Fruit fly (Drosophila melanogaster): ENCODE results near the gene RpL36A.

RpL36A gene

dm6 chr2L:8086736-8087467 lies 44.2 kb upstream of the RpL36A start (continued):
- TF ChIP-seq E2f2 (GFP tag; IDR thresholded peaks at IDR 0.05), result no peak; the same call in 1 of the 2 replicates
- no peak for TF ChIP-seq tin (GFP tag; optimal IDR thresholded peaks at IDR 0.05)
- TF ChIP-seq Oli (tag; optimal IDR thresholded peaks at IDR 0.05), result peak; percentile 38
- TF ChIP-seq CG11695 (GFP tag; IDR thresholded peaks at IDR 0.05), result 0 out of 3 replicates have a peak, but pooled peaks have one; percentile 10
- no peak for TF ChIP-seq CG8281 (tag; optimal IDR thresholded peaks at IDR 0.05)
- peak; percentile 36 for TF ChIP-seq CG15269 (tag; optimal IDR thresholded peaks at IDR 0.05)
- peak; percentile 12 for TF ChIP-seq CG18619 (GFP tag; optimal IDR thresholded peaks at IDR 0.05)
- TF ChIP-seq CG2678 (tag; optimal IDR thresholded peaks at IDR 0.05), result peak; percentile 36
- TF ChIP-seq CG10462 (GFP tag; optimal IDR thresholded peaks at IDR 0.05), result no peak
- TF ChIP-seq rib (GFP tag; IDR thresholded peaks at IDR 0.05), result 0 out of 2 replicates have a peak, but pooled peaks have one; percentile 59
- peak; percentile 15 for TF ChIP-seq Ssrp (tag; optimal IDR thresholded peaks at IDR 0.05)
- no peak for TF ChIP-seq D19B (GFP tag; optimal IDR thresholded peaks at IDR 0.05)
- no peak for TF ChIP-seq CG30403 (GFP tag; optimal IDR thresholded peaks at IDR 0.05)
- peak; percentile 65 for TF ChIP-seq row (GFP tag; IDR thresholded peaks at IDR 0.05)
- no peak for TF ChIP-seq CG8359 (GFP tag; optimal IDR thresholded peaks at IDR 0.05; ENCODE audit: borderline replicate concordance)
- TF ChIP-seq CG10274 (GFP tag; optimal IDR thresholded peaks at IDR 0.05), result no peak
- no peak for TF ChIP-seq Dref (GFP tag; IDR thresholded peaks at IDR 0.05)

dm6 chr2L:8085466-8086164 lies 42.9 kb upstream of the RpL36A start:
- TF ChIP-seq fru (optimal IDR thresholded peaks at IDR 0.05) (no peak), cg (GFP tag; optimal IDR thresholded peaks at IDR 0.05) (peak; percentile 54), Opbp (GFP tag; IDR thresholded peaks at IDR 0.05; ENCODE audit: partially characterized antibody) (0 out of 3 replicates have a peak, but pooled peaks have one; percentile 18), CG9932 (GFP tag; IDR thresholded peaks at IDR 0.05) (0 out of 2 replicates have a peak, but pooled peaks have one; percentile 10), CkIIα-i1 (GFP tag; IDR thresholded peaks at IDR 0.05) (no peak), CG34224 (GFP tag; IDR thresholded peaks at IDR 0.05; ENCODE audit: partially characterized antibody) (0 out of 3 replicates have a peak, but pooled peaks have one; percentile 14), E2f1 (GFP tag; IDR thresholded peaks at IDR 0.05) (no peak), CG13424 (tag; optimal IDR thresholded peaks at IDR 0.05) (no peak), schlank (tag; optimal IDR thresholded peaks at IDR 0.05) (no peak), Med (GFP tag) (peak; percentile 61), abd-A (tag; optimal IDR thresholded peaks at IDR 0.05) (peak; percentile 46), kay (GFP tag; optimal IDR thresholded peaks at IDR 0.05) (peak; percentile 15), Dfd (GFP tag; optimal IDR thresholded peaks at IDR 0.05) (no peak), crol (GFP tag; IDR thresholded peaks at IDR 0.05) (peak; percentile 83), CG12659 (GFP tag; optimal IDR thresholded peaks at IDR 0.05) (no peak), Hr51 (GFP tag; optimal IDR thresholded peaks at IDR 0.05) (no peak), mld (GFP tag; IDR thresholded peaks at IDR 0.05; ENCODE audit: partially characterized antibody) (no peak), chinmo (GFP tag; IDR thresholded peaks at IDR 0.05; ENCODE audit: partially characterized antibody) (0 out of 4 replicates have a peak, but pooled peaks have one; percentile 60), sob (GFP tag; IDR thresholded peaks at IDR 0.05) (peak; percentile 33; the same call in 1 of the 2 replicates), CG9876 (GFP tag; optimal IDR thresholded peaks at IDR 0.05) (no peak), gcm (GFP tag; optimal IDR thresholded peaks at IDR 0.05) (peak; percentile 5), CG4707 (GFP tag; optimal IDR thresholded peaks at IDR 0.05) (no peak), stwl (tag; optimal IDR thresholded peaks at IDR 0.05) (peak; percentile 32), CG12299 (tag; optimal IDR thresholded peaks at IDR 0.05) (no peak), HLH4C (GFP tag; IDR thresholded peaks at IDR 0.05; ENCODE audit: partially characterized antibody) (peak; percentile 39; the same call in 2 of the 3 replicates), CG13894 (tag; optimal IDR thresholded peaks at IDR 0.05) (peak; percentile 9), jing (GFP tag; optimal IDR thresholded peaks at IDR 0.05) (no peak), CG4617 (GFP tag; optimal IDR thresholded peaks at IDR 0.05; ENCODE audit: borderline replicate concordance) (no peak), Trl (optimal IDR thresholded peaks at IDR 0.05) (peak; percentile 8 to 52), Trl (GFP tag; optimal IDR thresholded peaks at IDR 0.05) (no peak)
